In the genomic region with DNA sequence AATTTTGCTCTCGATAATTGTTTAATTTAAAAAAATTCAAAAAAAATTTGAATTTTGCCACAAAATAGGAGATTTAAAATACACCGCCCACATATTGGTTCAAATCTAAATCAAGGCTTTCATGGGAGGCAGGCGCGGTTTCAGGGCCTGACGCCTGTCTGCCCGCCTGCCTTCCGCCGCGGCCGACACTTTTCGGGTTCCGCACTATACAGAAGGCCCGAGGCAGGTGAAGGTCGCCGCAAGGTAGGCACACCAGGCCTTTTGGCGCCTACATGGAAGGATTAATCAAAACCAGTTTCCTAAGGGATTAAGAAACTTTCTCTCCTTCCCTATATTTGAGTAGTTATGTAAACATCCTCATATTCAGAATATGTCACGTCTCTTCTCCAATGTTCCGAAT, we compare ENCODE assay signal across 5 worm cellular contexts.
TF ChIP-seq lines count a peak whose summit lies in the region.

Y57A10A.24 (plus strand) TSS at position 396 of the 400 bp plus-strand sequence.

TF ChIP-seq in whole organism, L4 larva, 104 proteins besides CTCF, POLR2A, EP300 and RAD21 (continues in another document):
- TF ChIP-seq daf-16 (GFP tag; optimal IDR thresholded peaks at IDR 0.05; lab: Kevin White, UChicago), result no peak
- TF ChIP-seq daf-16 (tag; optimal IDR thresholded peaks at IDR 0.05; lab: Kevin White, UChicago), result no peak
- TF ChIP-seq aha-1 (tag; lab: Kevin White, UChicago), result no peak
- no peak for TF ChIP-seq daf-8 (GFP tag; IDR thresholded peaks at IDR 0.05; lab: Robert Waterston, UW)
- TF ChIP-seq nhr-28 (tag; optimal IDR thresholded peaks at IDR 0.05; lab: Kevin White, UChicago), result no peak
- TF ChIP-seq nhr-102 (tag; optimal IDR thresholded peaks at IDR 0.05; lab: Kevin White, UChicago), result no peak
- peak; percentile 85 for TF ChIP-seq set-16 (GFP tag; IDR thresholded peaks at IDR 0.05; lab: Robert Waterston, UW)
- TF ChIP-seq lin-38 (GFP tag; IDR thresholded peaks at IDR 0.05; lab: Robert Waterston, UW), result no peak
- no peak for TF ChIP-seq nhr-111 (GFP tag; optimal IDR thresholded peaks at IDR 0.05; lab: Kevin White, UChicago)
- no peak for TF ChIP-seq ctbp-1 (GFP tag; IDR thresholded peaks at IDR 0.05; lab: Robert Waterston, UW)
- TF ChIP-seq ceh-20 (GFP tag; IDR thresholded peaks at IDR 0.05; lab: Robert Waterston, UW), result no peak
- TF ChIP-seq nhr-11 (tag; optimal IDR thresholded peaks at IDR 0.05; lab: Kevin White, UChicago), result no peak
- no peak for TF ChIP-seq lin-1 (GFP tag; IDR thresholded peaks at IDR 0.05; lab: Robert Waterston, UW)
- TF ChIP-seq saeg-2 (GFP tag; IDR thresholded peaks at IDR 0.05; lab: Robert Waterston, UW), result no peak
- TF ChIP-seq arid-1 (GFP tag; conservative IDR thresholded peaks at IDR 0.05; lab: Robert Waterston, UW), result 0 out of 2 replicates have a peak, but pooled peaks have one; percentile 12
- TF ChIP-seq mdt-29 (GFP tag; IDR thresholded peaks at IDR 0.05; lab: Robert Waterston, UW), result no peak
- TF ChIP-seq ceh-62 (tag; optimal IDR thresholded peaks at IDR 0.05; lab: Kevin White, UChicago), result no peak
- no peak for TF ChIP-seq ztf-7 (tag; optimal IDR thresholded peaks at IDR 0.05; lab: Kevin White, UChicago)
- TF ChIP-seq ama-1 (optimal IDR thresholded peaks at IDR 0.05; lab: Kevin White, UChicago), result no peak

TF ChIP-seq in whole organism, early embryonic, 17 proteins besides CTCF, POLR2A, EP300 and RAD21:
- TF ChIP-seq sea-1 (GFP tag; conservative IDR thresholded peaks at IDR 0.05; lab: Robert Waterston, UW) (no peak), scrt-1 (GFP tag; IDR thresholded peaks at IDR 0.05; lab: Robert Waterston, UW) (peak; percentile 34; the same call in 1 of the 2 replicates)

TF ChIP-seq in whole organism, midembryonic, 9 proteins besides CTCF, POLR2A, EP300 and RAD21:
- TF ChIP-seq tab-1 (GFP tag; IDR thresholded peaks at IDR 0.05; lab: Robert Waterston, UW) (peak; percentile 54; the same call in 1 of the 2 replicates), cog-1 (tag; optimal IDR thresholded peaks at IDR 0.05; lab: Kevin White, UChicago) (no peak)

TF ChIP-seq in whole organism, mixed stage, embryonic, 35 proteins besides CTCF, POLR2A, EP300 and RAD21:
- TF ChIP-seq sptf-1 (tag; optimal IDR thresholded peaks at IDR 0.05; lab: Kevin White, UChicago) (peak; percentile 17), unc-120 (tag; optimal IDR thresholded peaks at IDR 0.05; lab: Kevin White, UChicago; ENCODE audit: poor library complexity, severe bottlenecking) (no peak)

TF ChIP-seq in whole organism, young adult, 124 proteins besides CTCF, POLR2A, EP300 and RAD21:
- TF ChIP-seq egrh-3 (GFP tag; IDR thresholded peaks at IDR 0.05; lab: Robert Waterston, UW), result peak; percentile 36; the same call in 1 of the 2 replicates
- TF ChIP-seq nhr-27 (tag; optimal IDR thresholded peaks at IDR 0.05; lab: Kevin White, UChicago), result peak; percentile 4
- TF ChIP-seq ccch-3 (GFP tag; optimal IDR thresholded peaks at IDR 0.05; lab: Kevin White, UChicago), result no peak
- no peak for TF ChIP-seq atf-7 (tag; optimal IDR thresholded peaks at IDR 0.05; lab: Kevin White, UChicago)
- no peak for TF ChIP-seq fkh-3 (tag; optimal IDR thresholded peaks at IDR 0.05; lab: Kevin White, UChicago)
- no peak for TF ChIP-seq chd-7 (tag; optimal IDR thresholded peaks at IDR 0.05; lab: Kevin White, UChicago)
